Worm (Caenorhabditis elegans): ENCODE data around the gene fipr-16.
"Not testable (repeated sequence)": the region's sequence is repeated elsewhere in the genome, so short reads cannot be mapped to it uniquely, and the experiment has no call there.

fipr-16 gene

DNA sequence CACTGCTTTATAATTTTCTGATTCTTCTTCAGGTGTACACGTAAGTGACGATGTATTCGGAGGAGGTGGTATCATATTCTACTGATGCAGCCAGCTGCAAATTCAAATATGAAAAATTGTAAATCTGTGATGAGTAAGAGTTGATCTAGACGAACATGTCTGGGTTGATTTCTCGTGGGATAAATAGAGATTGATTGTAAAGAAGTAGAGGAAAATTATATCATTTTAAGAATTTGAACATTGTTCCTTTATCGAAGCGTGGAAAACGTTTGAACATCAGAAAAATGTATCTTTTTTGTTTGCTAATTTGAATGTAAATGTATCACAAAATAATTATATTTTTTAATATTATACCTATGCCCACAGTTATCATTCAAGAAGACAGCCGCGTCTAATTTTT, 45.3 kb downstream of the fipr-16 start, which contains the start of gene ZC21.6:
ZC21.6 (minus strand) TSS at position 101 of the 400 bp plus-strand sequence.
- no peak for TF ChIP-seq C06A6.2 (GFP tag; conservative IDR thresholded peaks at IDR 0.05)
- no peak for TF ChIP-seq unc-130 (GFP tag; optimal IDR thresholded peaks at IDR 0.05)
- TF ChIP-seq T07F8.4 (tag; optimal IDR thresholded peaks at IDR 0.05): no peak
- no peak for TF ChIP-seq nhr-90 (tag; optimal IDR thresholded peaks at IDR 0.05)

DNA sequence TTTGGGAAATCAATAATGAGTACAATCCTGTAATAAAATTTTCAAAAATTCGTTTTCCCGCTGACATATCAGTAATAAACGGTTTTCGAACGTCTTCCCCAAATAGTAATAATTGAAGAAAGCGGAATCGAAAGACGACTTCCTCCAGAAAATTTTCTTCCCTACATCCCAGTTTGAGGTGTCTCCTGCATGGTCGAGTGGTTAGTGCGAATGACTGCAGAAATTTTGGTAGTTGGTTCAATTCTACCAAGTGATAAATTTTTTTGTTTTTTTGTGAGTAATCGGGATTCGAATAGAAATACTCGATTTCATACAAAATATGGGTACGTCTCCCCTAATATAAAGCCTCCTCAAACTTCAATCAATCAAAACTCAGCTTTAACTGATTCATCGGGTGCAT, 49.8 kb downstream of the fipr-16 start:
- TF ChIP-seq lin-26 (GFP tag; IDR thresholded peaks at IDR 0.05) (peak; percentile 82), rpc-1 (tag; optimal IDR thresholded peaks at IDR 0.05) (peak; percentile 19), tbp1 (GFP tag; optimal IDR thresholded peaks at IDR 0.05) (peak; percentile 79), B0261.1 (tag; optimal IDR thresholded peaks at IDR 0.05) (peak; percentile 35)
- TF ChIP-seq rpc-1 (optimal IDR thresholded peaks at IDR 0.05): not testable (repeated sequence)
